Fruit fly (Drosophila melanogaster): Measurements from ENCODE around the gene CG34166.
"Not testable (repeated sequence)": the region's sequence is repeated elsewhere in the genome, so short reads cannot be mapped to it uniquely, and the experiment has no call there.

CG34166 gene

dm6 chr2L:14706194-14706593 is 36.8 kb upstream of the CG34166 start (continued):
- TF ChIP-seq dac (GFP tag; optimal IDR thresholded peaks at IDR 0.05) (no peak), Eip93F (GFP tag; optimal IDR thresholded peaks at IDR 0.05) (no peak), CG6854 (GFP tag; optimal IDR thresholded peaks at IDR 0.05) (no peak), CG16779 (tag; optimal IDR thresholded peaks at IDR 0.05) (no peak), CG6792 (GFP tag; optimal IDR thresholded peaks at IDR 0.05) (peak; percentile 23), cyc (GFP tag; optimal IDR thresholded peaks at IDR 0.05) (peak; percentile 86), CG11294 (GFP tag; IDR thresholded peaks at IDR 0.05) (0 out of 2 replicates have a peak, but pooled peaks have one; percentile 22), acj6 (GFP tag; optimal IDR thresholded peaks at IDR 0.05) (peak; percentile 29), Sox15 (GFP tag; optimal IDR thresholded peaks at IDR 0.05) (peak; percentile 26), Blimp-1 (GFP tag; optimal IDR thresholded peaks at IDR 0.05) (no peak), CG6808 (GFP tag; optimal IDR thresholded peaks at IDR 0.05) (no peak), Hr38 (GFP tag; optimal IDR thresholded peaks at IDR 0.05) (no peak), fd59A (GFP tag; optimal IDR thresholded peaks at IDR 0.05) (no peak)

- TF ChIP-seq dac (GFP tag; optimal IDR thresholded peaks at IDR 0.05) (no peak), Eip78C (GFP tag) (peak; percentile 17)
Measured at dm6 chr2L:14712245-14712644, 30.7 kb upstream of the CG34166 start, which contains the start of gene CG15282. Gene CG15282 (plus strand): TSS chr2L:14712471.

dm6 chr2L:14713467-14713866 is 29.5 kb upstream of the CG34166 start, which contains the start of gene CG34165:
Gene CG34165 (plus strand): TSS chr2L:14713750.
- TF ChIP-seq CG8632 (GFP tag; optimal IDR thresholded peaks at IDR 0.05) (no peak), CG8119 (GFP tag; IDR thresholded peaks at IDR 0.05) (no peak), CG15336 (GFP tag; IDR thresholded peaks at IDR 0.05) (no peak), Sox14 (GFP tag; optimal IDR thresholded peaks at IDR 0.05) (no peak), CG3919 (GFP tag; optimal IDR thresholded peaks at IDR 0.05) (no peak), CG3032 (tag; optimal IDR thresholded peaks at IDR 0.05) (no peak), Hr39 (GFP tag; optimal IDR thresholded peaks at IDR 0.05) (no peak), CG31627 (GFP tag; optimal IDR thresholded peaks at IDR 0.05) (no peak), Ets96B (tag; optimal IDR thresholded peaks at IDR 0.05) (no peak), Smox (GFP tag; optimal IDR thresholded peaks at IDR 0.05) (no peak), Gug (GFP tag; IDR thresholded peaks at IDR 0.05) (no peak), esn (GFP tag; optimal IDR thresholded peaks at IDR 0.05) (no peak), CG11294 (GFP tag; IDR thresholded peaks at IDR 0.05) (no peak), Met (GFP tag; optimal IDR thresholded peaks at IDR 0.05) (no peak), fd59A (GFP tag; optimal IDR thresholded peaks at IDR 0.05) (no peak), Eip75B (GFP tag; optimal IDR thresholded peaks at IDR 0.05) (no peak), lz (GFP tag; optimal IDR thresholded peaks at IDR 0.05) (no peak)

dm6 chr2L:14730077-14730476 is 12.9 kb upstream of the CG34166 start, which contains the start of gene CG42685:
Gene CG42685 (minus strand): TSS chr2L:14730177.
- TF ChIP-seq topi (GFP tag; optimal IDR thresholded peaks at IDR 0.05) (no peak), CG10669 (GFP tag; optimal IDR thresholded peaks at IDR 0.05) (no peak), CG6808 (GFP tag; optimal IDR thresholded peaks at IDR 0.05) (no peak), CG3032 (tag; optimal IDR thresholded peaks at IDR 0.05) (no peak), Sox15 (GFP tag; optimal IDR thresholded peaks at IDR 0.05) (no peak), CG16779 (tag; optimal IDR thresholded peaks at IDR 0.05) (no peak), CG6276 (GFP tag; optimal IDR thresholded peaks at IDR 0.05) (no peak), Eip75B (GFP tag; optimal IDR thresholded peaks at IDR 0.05) (no peak)

- TF ChIP-seq Ets96B (tag; optimal IDR thresholded peaks at IDR 0.05); achi (GFP tag; optimal IDR thresholded peaks at IDR 0.05); CG6163 (GFP tag; IDR thresholded peaks at IDR 0.05): not testable (repeated sequence)
Measured at dm6 chr2L:14735543-14735942, 7.5 kb upstream of the CG34166 start, which contains the start of gene CG31835. Gene CG31835 (plus strand): TSS chr2L:14735843.
